Worm (Caenorhabditis elegans) whole organism, L1 larva: ENCODE results near the gene cyn-10.

ENCODE experiments used
- C04F5.9 ChIP-seq: sonication (generic microtip); optimal IDR thresholded peaks from 2 replicates; lab custom pipeline; 2016; ENCODE audit warnings: missing genetic modification characterization, missing compliant biosample characterization
- C16A3.4 ChIP-seq: fragments of 150-350 bp; optimal IDR thresholded peaks from 2 replicates; lab custom pipeline; 2014; ENCODE audit warnings: missing biosample characterization, missing genetic modification characterization
- C34B4.2 ChIP-seq: sonication (generic microtip); optimal IDR thresholded peaks from 2 replicates; lab custom pipeline; 2017; ENCODE audit warnings: mild to moderate bottlenecking, missing genetic modification characterization, missing compliant biosample characterization
- F16B12.6 ChIP-seq: fragments of 150-350 bp; optimal IDR thresholded peaks from 2 replicates; lab custom pipeline; 2014; ENCODE audit warnings: missing biosample characterization, missing genetic modification characterization
- Y116A8C.19 ChIP-seq: sonication (generic microtip); optimal IDR thresholded peaks from 2 replicates; lab custom pipeline; 2016; ENCODE audit warnings: missing compliant biosample characterization, missing genetic modification characterization, borderline replicate concordance
- aha-1 ChIP-seq: fragments of 150-350 bp; optimal IDR thresholded peaks from 2 replicates; lab custom pipeline; 2014; ENCODE audit warnings: missing biosample characterization, missing genetic modification characterization
- alr-1 ChIP-seq: fragments of 200-800 bp; sonication (Bioruptor generic); optimal IDR thresholded peaks from 2 replicates; lab custom pipeline; 2018; ENCODE audit warnings: borderline replicate concordance, mild to moderate bottlenecking, missing genetic modification characterization, missing compliant biosample characterization
- aly-2 ChIP-seq: fragments of 150-350 bp; optimal IDR thresholded peaks from 2 replicates; lab custom pipeline; 2014; ENCODE audit warnings: missing biosample characterization, missing genetic modification characterization
- blmp-1 ChIP-seq: fragments of 150-350 bp; optimal IDR thresholded peaks from 2 replicates; lab custom pipeline; 2014; ENCODE audit warnings: missing biosample characterization, missing genetic modification characterization
- ceh-63 ChIP-seq: fragments of 200-800 bp; sonication (Bioruptor generic); optimal IDR thresholded peaks from 2 replicates; lab custom pipeline; 2018; ENCODE audit warnings: mild to moderate bottlenecking, missing genetic modification characterization, missing compliant biosample characterization
- ceh-90 ChIP-seq: sonication (generic microtip); optimal IDR thresholded peaks from 2 replicates; lab custom pipeline; 2016; ENCODE audit warnings: missing genetic modification characterization, missing compliant biosample characterization
- dpl-1 ChIP-seq, 3 experiments: fragments of 150-350 bp in 2 of 3; sonication (generic microtip) in 1 of 3; optimal IDR thresholded peaks; 2 replicates each; lab custom pipeline; 2014 to 2017; ENCODE audit warnings: missing biosample characterization in 3 of 3, missing genetic modification characterization in 3 of 3, missing genetic modification reagents in 3 of 3
- dsc-1 ChIP-seq: sonication (generic microtip); optimal IDR thresholded peaks from 2 replicates; lab custom pipeline; 2016; ENCODE audit warnings: mild to moderate bottlenecking, missing genetic modification characterization, missing compliant biosample characterization
- efl-1 ChIP-seq, 4 experiments: fragments of 150-350 bp; optimal IDR thresholded peaks in 3 of 4; peaks in 1 of 4; 1 replicate in 1 of 4; 2 replicates in 3 of 4; lab custom pipeline; 2014; ENCODE audit warnings: missing biosample characterization in 2 of 4, missing genetic modification characterization in 2 of 4, missing genetic modification reagents in 2 of 4
- egl-27 ChIP-seq, 2 experiments: fragments of 150-350 bp in 1 of 2; sonication (generic microtip); optimal IDR thresholded peaks; 3 replicates each; lab custom pipeline; 2017 to 2018; ENCODE audit warnings: missing biosample characterization in 2 of 2, missing genetic modification characterization in 2 of 2, missing genetic modification reagents in 2 of 2
- elt-2 ChIP-seq: sonication (generic microtip); optimal IDR thresholded peaks from 2 replicates; lab custom pipeline; 2016; ENCODE audit warnings: missing genetic modification characterization, mild to moderate bottlenecking, inconsistent platforms, missing compliant biosample characterization, missing genetic modification reagents
- elt-3 ChIP-seq, 6 experiments: fragments of 150-350 bp in 1 of 6; sonication (generic microtip); optimal IDR thresholded peaks; 2 replicates each; lab custom pipeline; 2017 to 2018; ENCODE audit warnings: missing biosample characterization in 6 of 6, missing genetic modification characterization in 6 of 6, inconsistent platforms in 1 of 6
- ets-5 ChIP-seq: fragments of 200-800 bp; sonication (Bioruptor generic); IDR thresholded peaks from 2 replicates; pipeline ENCODE4 v1.3.6; 2022; ENCODE audit warnings: missing genetic modification characterization, missing compliant biosample characterization
- fkh-10 ChIP-seq: sonication (generic microtip); optimal IDR thresholded peaks from 2 replicates; lab custom pipeline; 2017; ENCODE audit warnings: missing biosample characterization, missing genetic modification reagents, missing genetic modification characterization
- fos-1 ChIP-seq: fragments of 150-350 bp; optimal IDR thresholded peaks from 2 replicates; lab custom pipeline; 2014; ENCODE audit warnings: missing biosample characterization, missing genetic modification characterization
- hlh-17 ChIP-seq: fragments of 200-800 bp; sonication (Bioruptor generic); optimal IDR thresholded peaks from 2 replicates; lab custom pipeline; 2018; ENCODE audit warnings: missing genetic modification characterization, mild to moderate bottlenecking, missing compliant biosample characterization, moderate library complexity, borderline replicate concordance
- hpl-2 ChIP-seq: fragments of 150-350 bp; optimal IDR thresholded peaks from 2 replicates; lab custom pipeline; 2014; ENCODE audit warnings: missing biosample characterization, missing genetic modification reagents, missing genetic modification characterization
- isw-1 ChIP-seq: fragments of 200-800 bp; sonication (Bioruptor generic); IDR thresholded peaks from 2 replicates; pipeline ENCODE4 v1.3.6; 2022; ENCODE audit warnings: missing genetic modification characterization, missing compliant biosample characterization
- jun-1 ChIP-seq: fragments of 150-350 bp; optimal IDR thresholded peaks from 2 replicates; lab custom pipeline; 2014; ENCODE audit warnings: missing biosample characterization, missing genetic modification reagents, missing genetic modification characterization
- lin-14 ChIP-seq: fragments of 200-800 bp; sonication (Bioruptor generic); optimal IDR thresholded peaks from 2 replicates; lab custom pipeline; 2018; ENCODE audit warnings: mild to moderate bottlenecking, missing genetic modification characterization, moderate library complexity, missing compliant biosample characterization
- lin-39 ChIP-seq: fragments of 150-350 bp; optimal IDR thresholded peaks from 2 replicates; lab custom pipeline; 2014; ENCODE audit warnings: missing biosample characterization, missing genetic modification reagents, missing genetic modification characterization
- lir-3 ChIP-seq: sonication (generic microtip); optimal IDR thresholded peaks from 2 replicates; lab custom pipeline; 2016; ENCODE audit warnings: mild to moderate bottlenecking, missing genetic modification characterization, moderate library complexity, missing compliant biosample characterization; ENCODE audit not compliant: poor library complexity
- lsy-2 ChIP-seq, 2 experiments: fragments of 150-350 bp; optimal IDR thresholded peaks; 2 replicates each; lab custom pipeline; 2014; ENCODE audit warnings: missing biosample characterization in 2 of 2, missing genetic modification characterization in 2 of 2
- mab-9 ChIP-seq: fragments of 200-800 bp; sonication (Bioruptor generic); IDR thresholded peaks from 2 replicates; pipeline ENCODE4 v1.3.6; 2022; ENCODE audit warnings: missing genetic modification reagents, missing genetic modification characterization, missing compliant biosample characterization
- mef-2 ChIP-seq: fragments of 150-350 bp; optimal IDR thresholded peaks from 2 replicates; lab custom pipeline; 2014; ENCODE audit warnings: missing biosample characterization, missing genetic modification characterization
- nhr-11 ChIP-seq: fragments of 150-350 bp; optimal IDR thresholded peaks from 2 replicates; lab custom pipeline; 2014; ENCODE audit warnings: missing biosample characterization, missing genetic modification characterization
- nhr-12 ChIP-seq: sonication (generic microtip); optimal IDR thresholded peaks from 2 replicates; lab custom pipeline; 2017; ENCODE audit warnings: missing biosample characterization, missing genetic modification characterization
- nhr-20 ChIP-seq: sonication (generic microtip); optimal IDR thresholded peaks from 2 replicates; lab custom pipeline; 2016; ENCODE audit warnings: mild to moderate bottlenecking, missing genetic modification characterization, missing compliant biosample characterization
- nhr-47 ChIP-seq: sonication (generic microtip); optimal IDR thresholded peaks from 2 replicates; lab custom pipeline; 2016; ENCODE audit warnings: mild to moderate bottlenecking, missing genetic modification characterization, moderate library complexity, missing compliant biosample characterization
- nhr-71 ChIP-seq: sonication (generic microtip); optimal IDR thresholded peaks from 2 replicates; lab custom pipeline; 2016; ENCODE audit warnings: mild to moderate bottlenecking, missing genetic modification characterization, moderate library complexity, missing compliant biosample characterization
- nhr-77 ChIP-seq: fragments of 150-350 bp; optimal IDR thresholded peaks from 2 replicates; lab custom pipeline; 2014; ENCODE audit warnings: missing biosample characterization, missing genetic modification characterization
- nhr-84 ChIP-seq: sonication (generic microtip); optimal IDR thresholded peaks from 2 replicates; lab custom pipeline; 2017; ENCODE audit warnings: missing biosample characterization, missing genetic modification characterization
- nhr-85 ChIP-seq: sonication (generic microtip); peaks from one replicate; lab custom pipeline; 2016; ENCODE audit warnings: missing genetic modification characterization, inconsistent platforms, missing compliant biosample characterization
- pax-3 ChIP-seq: fragments of 200-800 bp; sonication (Bioruptor generic); optimal IDR thresholded peaks from 2 replicates; lab custom pipeline; 2018; ENCODE audit warnings: mild to moderate bottlenecking, missing genetic modification characterization, moderate library complexity, missing compliant biosample characterization
- pqm-1 ChIP-seq: sonication (generic microtip); optimal IDR thresholded peaks from 3 replicates; lab custom pipeline; 2017; ENCODE audit warnings: missing biosample characterization, missing genetic modification characterization
- sox-4 ChIP-seq: sonication (generic microtip); optimal IDR thresholded peaks from 2 replicates; lab custom pipeline; 2016; ENCODE audit warnings: missing genetic modification characterization, missing compliant biosample characterization
- sptf-1 ChIP-seq: fragments of 150-350 bp; optimal IDR thresholded peaks from 2 replicates; lab custom pipeline; 2014; ENCODE audit warnings: missing biosample characterization, missing genetic modification characterization
- sup-37 ChIP-seq: fragments of 200-800 bp; sonication (Bioruptor generic); optimal IDR thresholded peaks from 2 replicates; lab custom pipeline; 2018; ENCODE audit warnings: mild to moderate bottlenecking, missing genetic modification characterization, missing compliant biosample characterization
- tbx-2 ChIP-seq: sonication (generic microtip); optimal IDR thresholded peaks from 2 replicates; lab custom pipeline; 2016; ENCODE audit warnings: missing genetic modification characterization, missing compliant biosample characterization
- unc-30 ChIP-seq: sonication (generic microtip); optimal IDR thresholded peaks from 2 replicates; lab custom pipeline; 2017; ENCODE audit warnings: missing biosample characterization, missing genetic modification characterization
- unc-62 ChIP-seq: fragments of 150-350 bp; optimal IDR thresholded peaks from 2 replicates; lab custom pipeline; 2014; ENCODE audit warnings: missing biosample characterization, missing genetic modification reagents, missing genetic modification characterization
- unc-86 ChIP-seq: sonication (generic microtip); optimal IDR thresholded peaks from 2 replicates; lab custom pipeline; 2016; ENCODE audit warnings: missing genetic modification characterization, missing compliant biosample characterization
- unc-98 ChIP-seq: fragments of 200-800 bp; sonication (Bioruptor generic); IDR thresholded peaks from 2 replicates; pipeline ENCODE4 v1.3.6; 2022; ENCODE audit warnings: missing genetic modification characterization, missing compliant biosample characterization
- xbp-1 ChIP-seq: sonication (generic microtip); optimal IDR thresholded peaks from 2 replicates; lab custom pipeline; 2016; ENCODE audit warnings: missing genetic modification characterization, missing compliant biosample characterization
- zag-1 ChIP-seq: fragments of 150-350 bp; optimal IDR thresholded peaks from 2 replicates; lab custom pipeline; 2014; ENCODE audit warnings: missing biosample characterization, missing genetic modification characterization
- zip-4 ChIP-seq: fragments of 200-800 bp; sonication (Bioruptor generic); optimal IDR thresholded peaks from 2 replicates; lab custom pipeline; 2018; ENCODE audit warnings: mild to moderate bottlenecking, missing genetic modification characterization, moderate library complexity, missing compliant biosample characterization
- ztf-11 ChIP-seq, 2 experiments: sonication (generic microtip); optimal IDR thresholded peaks; 2 replicates each; lab custom pipeline; 2016 to 2017; ENCODE audit warnings: missing genetic modification characterization in 2 of 2, missing biosample characterization in 1 of 2, missing compliant biosample characterization in 1 of 2

cyn-10 gene

DNA sequence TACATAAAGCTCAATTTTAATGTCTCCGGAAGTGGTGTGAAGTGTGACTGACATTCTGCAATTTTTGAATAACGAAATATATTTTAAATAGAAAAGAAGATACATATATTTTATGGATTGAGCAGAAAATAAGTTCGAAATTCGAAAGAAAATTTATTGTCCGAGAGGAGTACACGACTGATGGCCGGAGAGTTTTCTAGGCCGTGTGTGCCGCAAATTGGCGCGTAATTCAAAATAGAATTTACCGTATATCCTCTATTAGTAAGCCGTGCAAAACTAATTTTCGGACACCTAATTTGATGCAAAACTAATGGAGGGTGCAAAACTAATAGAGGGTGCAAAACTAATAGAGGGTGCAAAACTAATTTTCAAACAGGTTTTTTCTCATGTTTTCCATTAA is at the start of gene cyn-10:
Gene cyn-10, minus strand, starts transcription at position 57 of the 400 bp plus-strand sequence.
- TF ChIP-seq egl-27 (tag; optimal IDR thresholded peaks at IDR 0.05; lab: Kevin White, UChicago) (no peak), pqm-1 (tag; lab: Kevin White, UChicago) (no peak), alr-1 (tag; lab: Kevin White, UChicago) (no peak), ztf-11 (tag; optimal IDR thresholded peaks at IDR 0.05; lab: Kevin White, UChicago) (peak in 1 of 2 experiments; percentile 99), lir-3 (tag; lab: Kevin White, UChicago) (peak; percentile 97), nhr-71 (tag; lab: Kevin White, UChicago) (peak; percentile 94), blmp-1 (tag; lab: Kevin White, UChicago) (peak; percentile 61), dpl-1 (GFP tag; optimal IDR thresholded peaks at IDR 0.05; lab: Kevin White, UChicago) (peak; percentile 94 to 96 (median 96)), elt-2 (tag; lab: Kevin White, UChicago) (peak; percentile 82), C34B4.2 (peak; percentile 13), efl-1 (optimal IDR thresholded peaks at IDR 0.05; lab: Kevin White, UChicago) (peak; percentile 97 to 98), efl-1 (GFP tag; optimal IDR thresholded peaks at IDR 0.05 in 1 of 2; lab: Kevin White, UChicago) (peak; percentile 97 to 100), sup-37 (GFP tag; lab: Kevin White, UChicago) (peak; percentile 71), nhr-47 (tag; lab: Kevin White, UChicago) (peak; percentile 96), jun-1 (tag; lab: Kevin White, UChicago) (no peak), lsy-2 (tag; optimal IDR thresholded peaks at IDR 0.05; lab: Kevin White, UChicago) (peak; percentile 76 to 85), fkh-10 (no peak), pax-3 (peak; percentile 93), C04F5.9 (tag; lab: Kevin White, UChicago) (peak; percentile 95), tbx-2 (peak; percentile 94), isw-1 (peak; percentile 87), lin-39 (peak; percentile 52), nhr-12 (tag; lab: Kevin White, UChicago) (no peak), sptf-1 (tag; lab: Kevin White, UChicago) (no peak), zip-4 (peak; percentile 57), C16A3.4 (peak; percentile 49), unc-98 (GFP tag; lab: Robert Waterston, UW) (peak; percentile 97), Y116A8C.19 (peak; percentile 91), nhr-20 (tag; lab: Kevin White, UChicago) (peak; percentile 92), elt-3 (tag; optimal IDR thresholded peaks at IDR 0.05; lab: Kevin White, UChicago) (peak in 2 of 6 experiments; percentile 52 to 71), nhr-11 (tag; lab: Kevin White, UChicago) (peak; percentile 13), sox-4 (tag; lab: Kevin White, UChicago) (peak; percentile 95), mef-2 (tag; lab: Kevin White, UChicago) (no peak), hlh-17 (GFP tag; lab: Kevin White, UChicago) (peak; percentile 87), ets-5 (GFP tag; lab: Robert Waterston, UW) (no peak), F16B12.6 (tag; lab: Kevin White, UChicago) (peak; percentile 30), ceh-63 (GFP tag; lab: Kevin White, UChicago) (peak; percentile 79), mab-9 (GFP tag; lab: Robert Waterston, UW) (peak; percentile 95), unc-86 (peak; percentile 84), nhr-84 (tag; lab: Kevin White, UChicago) (no peak), ceh-90 (peak; percentile 99), unc-30 (no peak), nhr-85 (tag; lab: Kevin White, UChicago) (peak; percentile 96), nhr-77 (tag; lab: Kevin White, UChicago) (no peak), aha-1 (no peak), hpl-2 (GFP tag; lab: Kevin White, UChicago) (no peak), xbp-1 (tag; lab: Kevin White, UChicago) (peak; percentile 92), dsc-1 (tag; lab: Kevin White, UChicago) (peak; percentile 97), fos-1 (no peak), zag-1 (tag; lab: Kevin White, UChicago) (no peak), unc-62 (GFP tag; lab: Kevin White, UChicago) (no peak), lin-14 (peak; percentile 81), aly-2 (tag; lab: Kevin White, UChicago) (no peak)
